Worm (Caenorhabditis elegans): ENCODE measurements around the gene mak-1.

The mak-1 gene

ce11 chrII:8746298-8746775, 2.5 kb downstream of the mak-1 start (continued):
- TF ChIP-seq nhr-27 (tag; optimal IDR thresholded peaks at IDR 0.05), result no peak
- peak; percentile 79; the same call in 1 of the 2 replicates for TF ChIP-seq Y53G8AR.9 (GFP tag; conservative IDR thresholded peaks at IDR 0.05)
- peak; percentile 52 for TF ChIP-seq tlf-1 (GFP tag; optimal IDR thresholded peaks at IDR 0.05)
- TF ChIP-seq die-1 (tag; optimal IDR thresholded peaks at IDR 0.05), result peak; percentile 13
- peak; percentile 59; the same call in 1 of the 2 replicates for TF ChIP-seq Y95B8A.8 (GFP tag; IDR thresholded peaks at IDR 0.05)
- 0 out of 2 replicates have a peak, but pooled peaks have one; percentile 47 for TF ChIP-seq lin-26 (GFP tag; IDR thresholded peaks at IDR 0.05)

ce11 chrII:8747246-8747938, 3.5 kb downstream of the mak-1 start:
- TF ChIP-seq Y53G8AR.9 (GFP tag; conservative IDR thresholded peaks at IDR 0.05), result peak; percentile 93
- no peak for TF ChIP-seq F33H1.4 (GFP tag; IDR thresholded peaks at IDR 0.05)
- TF ChIP-seq nfya-2 (GFP tag; IDR thresholded peaks at IDR 0.05), result no peak
- TF ChIP-seq lin-26 (GFP tag; IDR thresholded peaks at IDR 0.05), result peak; percentile 88
- no peak for TF ChIP-seq B0261.1 (tag; optimal IDR thresholded peaks at IDR 0.05)
- TF ChIP-seq ceh-79 (tag; optimal IDR thresholded peaks at IDR 0.05), result peak; percentile 69
- 0 out of 2 replicates have a peak, but pooled peaks have one; percentile 9 for TF ChIP-seq rcor-1 (GFP tag; IDR thresholded peaks at IDR 0.05)
- TF ChIP-seq egrh-3 (GFP tag; IDR thresholded peaks at IDR 0.05), result no peak
- TF ChIP-seq Y56A3A.18 (GFP tag; IDR thresholded peaks at IDR 0.05), result peak; percentile 86; the same call in 1 of the 2 replicates
- peak; percentile 70 for TF ChIP-seq attf-5 (GFP tag; optimal IDR thresholded peaks at IDR 0.05)
- peak; percentile 63 for TF ChIP-seq aptf-3 (GFP tag; IDR thresholded peaks at IDR 0.05)
- TF ChIP-seq B0019.2 (GFP tag; conservative IDR thresholded peaks at IDR 0.05), result no peak
- no peak for TF ChIP-seq him-1 (tag; optimal IDR thresholded peaks at IDR 0.05)
- no peak for TF ChIP-seq attf-6 (GFP tag; IDR thresholded peaks at IDR 0.05)
- no peak for TF ChIP-seq bed-2 (GFP tag; IDR thresholded peaks at IDR 0.05)
- TF ChIP-seq K11D2.4 (GFP tag; IDR thresholded peaks at IDR 0.05), result peak; percentile 78
- no peak for TF ChIP-seq ceh-27 (GFP tag; optimal IDR thresholded peaks at IDR 0.05)
- no peak for TF ChIP-seq ccch-3 (GFP tag; optimal IDR thresholded peaks at IDR 0.05)
- peak; percentile 4 for TF ChIP-seq ZK185.1 (tag; optimal IDR thresholded peaks at IDR 0.05; ENCODE audit: poor library complexity, severe bottlenecking)
- peak; percentile 46 for TF ChIP-seq lin-54 (GFP tag; optimal IDR thresholded peaks at IDR 0.05)
- no peak for TF ChIP-seq attf-3 (GFP tag; conservative IDR thresholded peaks at IDR 0.05)
- peak; percentile 34 for TF ChIP-seq F22D6.2 (tag; optimal IDR thresholded peaks at IDR 0.05)
- peak; percentile 59; the same call in 1 of the 2 replicates for TF ChIP-seq aptf-2 (GFP tag; conservative IDR thresholded peaks at IDR 0.05)
- TF ChIP-seq Y67H2A.10 (GFP tag; conservative IDR thresholded peaks at IDR 0.05), result no peak
- peak; percentile 20; the same call in 1 of the 2 replicates for TF ChIP-seq ceh-100 (GFP tag; IDR thresholded peaks at IDR 0.05)
- TF ChIP-seq tlf-1 (GFP tag; optimal IDR thresholded peaks at IDR 0.05), result peak; percentile 90
- no peak for TF ChIP-seq rpc-1 (optimal IDR thresholded peaks at IDR 0.05)
- no peak for TF ChIP-seq rpc-1 (tag; optimal IDR thresholded peaks at IDR 0.05)
- TF ChIP-seq nfyb-1 (GFP tag; IDR thresholded peaks at IDR 0.05), result peak; percentile 78
- TF ChIP-seq T07F8.4 (tag; optimal IDR thresholded peaks at IDR 0.05), result peak; percentile 6
- no peak for TF ChIP-seq sdz-38 (tag; optimal IDR thresholded peaks at IDR 0.05)
- 0 out of 2 replicates have a peak, but pooled peaks have one; percentile 18 for TF ChIP-seq hlh-26 (GFP tag; conservative IDR thresholded peaks at IDR 0.05)
- TF ChIP-seq athp-1 (tag; optimal IDR thresholded peaks at IDR 0.05), result no peak
- no peak for TF ChIP-seq snpc-3.4 (tag; optimal IDR thresholded peaks at IDR 0.05)
- TF ChIP-seq hsf-1 (GFP tag; IDR thresholded peaks at IDR 0.05), result no peak
- TF ChIP-seq hmg-1.2 (GFP tag; IDR thresholded peaks at IDR 0.05), result peak; percentile 4; the same call in 1 of the 2 replicates
- peak; percentile 98 for TF ChIP-seq repo-1 (tag; optimal IDR thresholded peaks at IDR 0.05)
- TF ChIP-seq D2030.7 (GFP tag; IDR thresholded peaks at IDR 0.05), result no peak
- TF ChIP-seq F39B2.1 (GFP tag; IDR thresholded peaks at IDR 0.05), result no peak
- TF ChIP-seq ztf-3 (GFP tag; optimal IDR thresholded peaks at IDR 0.05), result peak; percentile 77
- peak; percentile 75 for TF ChIP-seq dox-1 (GFP tag; IDR thresholded peaks at IDR 0.05)
- TF ChIP-seq cebp-2 (GFP tag; IDR thresholded peaks at IDR 0.05), result 0 out of 2 replicates have a peak, but pooled peaks have one; percentile 23
